Fruit fly (Drosophila melanogaster) whole organism, adult: ENCODE data around the gene beg.

Source experiments
- CG11617 ChIP-seq: fragments of 200-800 bp; sonication (Bioruptor generic); optimal IDR thresholded peaks from 2 replicates; lab custom pipeline; 2017; ENCODE audit warnings: mild to moderate bottlenecking, missing biosample characterization, missing genetic modification reagents, missing genetic modification characterization
- CG12768 ChIP-seq: fragments of 200-800 bp; sonication (Bioruptor generic); optimal IDR thresholded peaks from 2 replicates; lab custom pipeline; 2017; ENCODE audit warnings: missing biosample characterization, missing genetic modification characterization, mild to moderate bottlenecking, moderate library complexity, missing genetic modification reagents
- CG14711 ChIP-seq: fragments of 200-800 bp; sonication (Bioruptor generic); optimal IDR thresholded peaks from 2 replicates; lab custom pipeline; 2018; ENCODE audit warnings: missing biosample characterization, mild to moderate bottlenecking, missing genetic modification characterization, moderate library complexity
- CG1620 ChIP-seq: fragments of 200-800 bp; sonication (Bioruptor generic); optimal IDR thresholded peaks from 2 replicates; lab custom pipeline; 2016; ENCODE audit warnings: missing biosample characterization, missing genetic modification characterization
- CG33017 ChIP-seq: fragments of 200-800 bp; sonication (Bioruptor generic); optimal IDR thresholded peaks from 2 replicates; lab custom pipeline; 2018; ENCODE audit warnings: missing biosample characterization, mild to moderate bottlenecking, missing genetic modification characterization, moderate library complexity
- CG5204 ChIP-seq: fragments of 200-800 bp; sonication (Bioruptor generic); optimal IDR thresholded peaks from 2 replicates; lab custom pipeline; 2016; ENCODE audit warnings: missing biosample characterization, missing genetic modification characterization
- CG7045 ChIP-seq: fragments of 200-800 bp; sonication (Bioruptor generic); optimal IDR thresholded peaks from 2 replicates; lab custom pipeline; 2017; ENCODE audit warnings: missing biosample characterization, mild to moderate bottlenecking, missing genetic modification characterization
- CG7101 ChIP-seq: fragments of 200-800 bp; sonication (Bioruptor generic); optimal IDR thresholded peaks from 2 replicates; lab custom pipeline; 2018; ENCODE audit warnings: missing biosample characterization, mild to moderate bottlenecking, missing genetic modification characterization, moderate library complexity
- Clk ChIP-seq: fragments of 200-800 bp; sonication (Bioruptor generic); optimal IDR thresholded peaks from 2 replicates; lab custom pipeline; 2017; ENCODE audit warnings: missing biosample characterization, missing genetic modification characterization
- Crg-1 ChIP-seq: fragments of 200-800 bp; sonication (Bioruptor generic); optimal IDR thresholded peaks from 2 replicates; lab custom pipeline; 2016; ENCODE audit warnings: missing biosample characterization, missing genetic modification characterization
- Hr96 ChIP-seq: fragments of 200-800 bp; sonication (Bioruptor generic); optimal IDR thresholded peaks from 2 replicates; lab custom pipeline; 2016; ENCODE audit warnings: missing biosample characterization, missing genetic modification characterization
- Mnt ChIP-seq: fragments of 200-800 bp; sonication (Bioruptor generic); optimal IDR thresholded peaks from 2 replicates; lab custom pipeline; 2016; ENCODE audit warnings: missing biosample characterization, mild to moderate bottlenecking, missing genetic modification characterization
- bab1 ChIP-seq: fragments of 200-800 bp; sonication (Bioruptor generic); optimal IDR thresholded peaks from 3 replicates; lab custom pipeline; 2019; ENCODE audit warnings: missing biosample characterization, mild to moderate bottlenecking, missing genetic modification characterization, moderate library complexity
- cic ChIP-seq: fragments of 200-800 bp; sonication (Bioruptor generic); optimal IDR thresholded peaks from 2 replicates; lab custom pipeline; 2017; ENCODE audit warnings: missing biosample characterization, mild to moderate bottlenecking, missing genetic modification characterization, moderate library complexity
- cnc ChIP-seq, 2 experiments: fragments of >200 bp; optimal IDR thresholded peaks; 2 replicates each; lab custom pipeline; 2017
- kay ChIP-seq: fragments of 200-800 bp; sonication (Bioruptor generic); peaks from one replicate; lab custom pipeline; 2016; ENCODE audit warnings: missing biosample characterization, missing genetic modification characterization, borderline replicate concordance
- ovo ChIP-seq: fragments of 200-800 bp; sonication (Bioruptor generic); optimal IDR thresholded peaks from 2 replicates; lab custom pipeline; 2016; ENCODE audit warnings: missing biosample characterization, missing genetic modification characterization
- pad ChIP-seq: fragments of 200-800 bp; sonication (Bioruptor generic); optimal IDR thresholded peaks from 3 replicates; lab custom pipeline; 2017; ENCODE audit warnings: missing biosample characterization, missing genetic modification characterization, mild to moderate bottlenecking, moderate library complexity, missing genetic modification reagents
- tj ChIP-seq: fragments of 200-800 bp; sonication (Bioruptor generic); optimal IDR thresholded peaks from 3 replicates; lab custom pipeline; 2017; ENCODE audit warnings: missing biosample characterization, mild to moderate bottlenecking, missing genetic modification characterization, moderate library complexity
- toe ChIP-seq: fragments of 200-800 bp; sonication (Bioruptor generic); optimal IDR thresholded peaks from 2 replicates; lab custom pipeline; 2016; ENCODE audit warnings: missing biosample characterization, missing genetic modification characterization

Gene beg

dm6 chr3L:17015663-17016575 lies 19.5 kb upstream of the beg start, which contains the start of the genes CG6664 and CG7728:
Gene CG6664 (minus strand): TSS chr3L:17016180.
Gene CG7728 (plus strand): TSS chr3L:17016536.
- peak; percentile 48 for TF ChIP-seq tj (GFP tag; lab: Kevin White, UChicago)
- no peak for TF ChIP-seq cnc (optimal IDR thresholded peaks at IDR 0.05; lab: Kevin White, UChicago)
- peak; percentile 66 for TF ChIP-seq CG11617 (GFP tag; lab: Kevin White, UChicago)
- peak; percentile 54 for TF ChIP-seq bab1 (GFP tag; lab: Kevin White, UChicago)
- TF ChIP-seq CG1620, result peak; percentile 37
- peak; percentile 15 for TF ChIP-seq Crg-1
- no peak for TF ChIP-seq CG14711 (tag; lab: Kevin White, UChicago)
- TF ChIP-seq kay (GFP tag; lab: Kevin White, UChicago), result no peak
- TF ChIP-seq Hr96, result peak; percentile 68
- no peak for TF ChIP-seq cic (GFP tag; lab: Kevin White, UChicago)
- TF ChIP-seq Clk (GFP tag; lab: Kevin White, UChicago), result peak; percentile 21
- TF ChIP-seq CG7045 (GFP tag; lab: Kevin White, UChicago), result peak; percentile 42
- peak; percentile 60 for TF ChIP-seq ovo
- peak; percentile 61 for TF ChIP-seq CG12768 (GFP tag; lab: Kevin White, UChicago)
- peak; percentile 16 for TF ChIP-seq pad (GFP tag; lab: Kevin White, UChicago)
- TF ChIP-seq CG5204, result no peak
- peak; percentile 98 for TF ChIP-seq Mnt
- no peak for TF ChIP-seq CG33017
- peak; percentile 46 for TF ChIP-seq CG7101 (tag; lab: Kevin White, UChicago)
- TF ChIP-seq toe (GFP tag; lab: Kevin White, UChicago), result peak; percentile 69

dm6 chr3L:17016576-17016917 lies 18.9 kb upstream of the beg start:
- no peak for TF ChIP-seq pad (GFP tag; lab: Kevin White, UChicago)
- TF ChIP-seq CG33017, result no peak
- no peak for TF ChIP-seq CG7101 (tag; lab: Kevin White, UChicago)
- TF ChIP-seq Hr96, result no peak
- TF ChIP-seq bab1 (GFP tag; lab: Kevin White, UChicago), result no peak
- TF ChIP-seq CG1620, result no peak
- TF ChIP-seq toe (GFP tag; lab: Kevin White, UChicago), result no peak
- TF ChIP-seq CG11617 (GFP tag; lab: Kevin White, UChicago), result no peak
- no peak for TF ChIP-seq CG12768 (GFP tag; lab: Kevin White, UChicago)
- TF ChIP-seq Crg-1, result no peak
- no peak for TF ChIP-seq cnc (optimal IDR thresholded peaks at IDR 0.05; lab: Kevin White, UChicago)
- TF ChIP-seq kay (GFP tag; lab: Kevin White, UChicago), result no peak
- TF ChIP-seq CG7045 (GFP tag; lab: Kevin White, UChicago), result no peak
- TF ChIP-seq cic (GFP tag; lab: Kevin White, UChicago), result no peak
- TF ChIP-seq Clk (GFP tag; lab: Kevin White, UChicago), result no peak
- no peak for TF ChIP-seq CG14711 (tag; lab: Kevin White, UChicago)

- TF ChIP-seq CG14711 (tag; lab: Kevin White, UChicago) (no peak), tj (GFP tag; lab: Kevin White, UChicago) (no peak), pad (GFP tag; lab: Kevin White, UChicago) (no peak), ovo (no peak), toe (GFP tag; lab: Kevin White, UChicago) (no peak)
Observed at dm6 chr3L:17022756-17023155, 12.7 kb upstream of the beg start, which contains the start of gene CG6652. Gene CG6652 (minus strand): TSS chr3L:17022856.

- TF ChIP-seq CG7101 (tag; lab: Kevin White, UChicago), result no peak
Observed at dm6 chr3L:17023641-17024040, 11.8 kb upstream of the beg start, which contains the start of gene a10. Gene a10 (minus strand): TSS chr3L:17023741.

dm6 chr3L:17024095-17024639 lies 11.3 kb upstream of the beg start, which contains the start of gene Fit2:
Gene Fit2 (plus strand): TSS chr3L:17024328.
- TF ChIP-seq CG7101 (tag; lab: Kevin White, UChicago) (no peak), CG1620 (no peak), CG5204 (no peak), kay (GFP tag; lab: Kevin White, UChicago) (no peak), CG12768 (GFP tag; lab: Kevin White, UChicago) (no peak), CG33017 (no peak), Clk (GFP tag; lab: Kevin White, UChicago) (no peak), cic (GFP tag; lab: Kevin White, UChicago) (no peak), ovo (no peak), toe (GFP tag; lab: Kevin White, UChicago) (no peak), CG14711 (tag; lab: Kevin White, UChicago) (no peak), Mnt (no peak), CG11617 (GFP tag; lab: Kevin White, UChicago) (no peak), pad (GFP tag; lab: Kevin White, UChicago) (no peak), Hr96 (no peak), cnc (optimal IDR thresholded peaks at IDR 0.05; lab: Kevin White, UChicago) (no peak), CG7045 (GFP tag; lab: Kevin White, UChicago) (no peak), tj (GFP tag; lab: Kevin White, UChicago) (no peak)

dm6 chr3L:17027310-17027709 lies 8.2 kb upstream of the beg start, which contains the start of gene CG7730:
Gene CG7730 (plus strand): TSS chr3L:17027515.
- TF ChIP-seq ovo, result no peak
- no peak for TF ChIP-seq CG12768 (GFP tag; lab: Kevin White, UChicago)
- TF ChIP-seq Hr96, result no peak
- no peak for TF ChIP-seq CG11617 (GFP tag; lab: Kevin White, UChicago)
- no peak for TF ChIP-seq CG7045 (GFP tag; lab: Kevin White, UChicago)
- TF ChIP-seq cic (GFP tag; lab: Kevin White, UChicago), result no peak
- no peak for TF ChIP-seq toe (GFP tag; lab: Kevin White, UChicago)
- no peak for TF ChIP-seq CG1620
